Worm (Caenorhabditis elegans) whole organism, L1 larva: Measurements from ENCODE around the gene ham-3.
A peak's percentile ranks its signal among the peaks of the same experiment; 100 is the strongest.

ENCODE experiments used
- Y116A8C.19 ChIP-seq: sonication (generic microtip); optimal IDR thresholded peaks from 2 replicates; lab custom pipeline; 2016; ENCODE audit warnings: missing compliant biosample characterization, missing genetic modification characterization, borderline replicate concordance
- ceh-63 ChIP-seq: fragments of 200-800 bp; sonication (Bioruptor generic); optimal IDR thresholded peaks from 2 replicates; lab custom pipeline; 2018; ENCODE audit warnings: mild to moderate bottlenecking, missing genetic modification characterization, missing compliant biosample characterization
- ceh-8 ChIP-seq: fragments of 200-800 bp; sonication (Bioruptor generic); optimal IDR thresholded peaks from 2 replicates; lab custom pipeline; 2018; ENCODE audit warnings: mild to moderate bottlenecking, missing genetic modification characterization, moderate library complexity, missing compliant biosample characterization
- ceh-88 ChIP-seq: fragments of 200-800 bp; sonication (Bioruptor generic); IDR thresholded peaks from 2 replicates; pipeline ENCODE4 v1.3.6; 2022; ENCODE audit warnings: missing genetic modification characterization, missing compliant biosample characterization
- ces-1 ChIP-seq: fragments of 150-350 bp; optimal IDR thresholded peaks from 2 replicates; lab custom pipeline; 2014; ENCODE audit warnings: missing biosample characterization, missing genetic modification reagents, missing genetic modification characterization
- dpl-1 ChIP-seq, 3 experiments: fragments of 150-350 bp in 2 of 3; sonication (generic microtip) in 1 of 3; optimal IDR thresholded peaks; 2 replicates each; lab custom pipeline; 2014 to 2017; ENCODE audit warnings: missing biosample characterization in 3 of 3, missing genetic modification characterization in 3 of 3, missing genetic modification reagents in 3 of 3
- efl-1 ChIP-seq, 4 experiments: fragments of 150-350 bp; optimal IDR thresholded peaks in 3 of 4; peaks in 1 of 4; 1 replicate in 1 of 4; 2 replicates in 3 of 4; lab custom pipeline; 2014; ENCODE audit warnings: missing biosample characterization in 2 of 4, missing genetic modification characterization in 2 of 4, missing genetic modification reagents in 2 of 4
- efl-3 ChIP-seq: fragments of 200-800 bp; sonication (Bioruptor generic); optimal IDR thresholded peaks from 2 replicates; lab custom pipeline; 2018; ENCODE audit warnings: mild to moderate bottlenecking, missing genetic modification characterization, missing compliant biosample characterization
- elt-2 ChIP-seq: sonication (generic microtip); optimal IDR thresholded peaks from 2 replicates; lab custom pipeline; 2016; ENCODE audit warnings: missing genetic modification characterization, mild to moderate bottlenecking, inconsistent platforms, missing compliant biosample characterization, missing genetic modification reagents
- ets-5 ChIP-seq: fragments of 200-800 bp; sonication (Bioruptor generic); IDR thresholded peaks from 2 replicates; pipeline ENCODE4 v1.3.6; 2022; ENCODE audit warnings: missing genetic modification characterization, missing compliant biosample characterization
- grh-1 ChIP-seq: fragments of 200-800 bp; sonication (Bioruptor generic); IDR thresholded peaks from 2 replicates; pipeline ENCODE4 v1.3.6; 2022; ENCODE audit warnings: missing genetic modification reagents, missing genetic modification characterization, missing compliant biosample characterization
- hpl-2 ChIP-seq: fragments of 150-350 bp; optimal IDR thresholded peaks from 2 replicates; lab custom pipeline; 2014; ENCODE audit warnings: missing biosample characterization, missing genetic modification reagents, missing genetic modification characterization
- irx-1 ChIP-seq: sonication (generic microtip); optimal IDR thresholded peaks from 2 replicates; lab custom pipeline; 2016; ENCODE audit warnings: missing genetic modification characterization, missing compliant biosample characterization
- isw-1 ChIP-seq: fragments of 200-800 bp; sonication (Bioruptor generic); IDR thresholded peaks from 2 replicates; pipeline ENCODE4 v1.3.6; 2022; ENCODE audit warnings: missing genetic modification characterization, missing compliant biosample characterization
- lin-13 ChIP-seq: fragments of 150-350 bp; optimal IDR thresholded peaks from 2 replicates; lab custom pipeline; 2014; ENCODE audit warnings: missing biosample characterization, missing genetic modification reagents, missing genetic modification characterization
- lin-35 ChIP-seq, 2 experiments: fragments of 150-350 bp; optimal IDR thresholded peaks; 2 replicates each; lab custom pipeline; 2014; ENCODE audit warnings: missing biosample characterization in 2 of 2, missing genetic modification characterization in 2 of 2, missing genetic modification reagents in 2 of 2
- lir-3 ChIP-seq: sonication (generic microtip); optimal IDR thresholded peaks from 2 replicates; lab custom pipeline; 2016; ENCODE audit warnings: mild to moderate bottlenecking, missing genetic modification characterization, moderate library complexity, missing compliant biosample characterization; ENCODE audit not compliant: poor library complexity
- lsy-2 ChIP-seq, 2 experiments: fragments of 150-350 bp; optimal IDR thresholded peaks; 2 replicates each; lab custom pipeline; 2014; ENCODE audit warnings: missing biosample characterization in 2 of 2, missing genetic modification characterization in 2 of 2
- mdl-1 ChIP-seq, 2 experiments: fragments of 150-350 bp; optimal IDR thresholded peaks; 2 replicates each; lab custom pipeline; 2014 to 2017; ENCODE audit warnings: missing biosample characterization in 2 of 2, missing genetic modification characterization in 2 of 2, inconsistent platforms in 1 of 2
- mef-2 ChIP-seq: fragments of 150-350 bp; optimal IDR thresholded peaks from 2 replicates; lab custom pipeline; 2014; ENCODE audit warnings: missing biosample characterization, missing genetic modification characterization
- nhr-20 ChIP-seq: sonication (generic microtip); optimal IDR thresholded peaks from 2 replicates; lab custom pipeline; 2016; ENCODE audit warnings: mild to moderate bottlenecking, missing genetic modification characterization, missing compliant biosample characterization
- nhr-237 ChIP-seq: fragments of 150-350 bp; optimal IDR thresholded peaks from 2 replicates; lab custom pipeline; 2014; ENCODE audit warnings: missing biosample characterization, missing genetic modification characterization
- nhr-28 ChIP-seq: fragments of 150-350 bp; optimal IDR thresholded peaks from 2 replicates; lab custom pipeline; 2014; ENCODE audit warnings: missing biosample characterization, missing genetic modification characterization
- nhr-47 ChIP-seq: sonication (generic microtip); optimal IDR thresholded peaks from 2 replicates; lab custom pipeline; 2016; ENCODE audit warnings: mild to moderate bottlenecking, missing genetic modification characterization, moderate library complexity, missing compliant biosample characterization
- nhr-71 ChIP-seq: sonication (generic microtip); optimal IDR thresholded peaks from 2 replicates; lab custom pipeline; 2016; ENCODE audit warnings: mild to moderate bottlenecking, missing genetic modification characterization, moderate library complexity, missing compliant biosample characterization
- nhr-76 ChIP-seq: sonication (generic microtip); optimal IDR thresholded peaks from 2 replicates; lab custom pipeline; 2017; ENCODE audit warnings: missing biosample characterization, missing genetic modification characterization
- nhr-90 ChIP-seq: sonication (generic microtip); optimal IDR thresholded peaks from 2 replicates; lab custom pipeline; 2016; ENCODE audit warnings: mild to moderate bottlenecking, missing genetic modification characterization, missing compliant biosample characterization; ENCODE audit not compliant: poor library complexity
- pax-3 ChIP-seq: fragments of 200-800 bp; sonication (Bioruptor generic); optimal IDR thresholded peaks from 2 replicates; lab custom pipeline; 2018; ENCODE audit warnings: mild to moderate bottlenecking, missing genetic modification characterization, moderate library complexity, missing compliant biosample characterization
- pqm-1 ChIP-seq: sonication (generic microtip); optimal IDR thresholded peaks from 3 replicates; lab custom pipeline; 2017; ENCODE audit warnings: missing biosample characterization, missing genetic modification characterization
- snpc-4 ChIP-seq: fragments of 150-350 bp; optimal IDR thresholded peaks from 2 replicates; lab custom pipeline; 2014; ENCODE audit warnings: missing biosample characterization, missing genetic modification characterization
- snu-23 ChIP-seq: sonication (generic microtip); optimal IDR thresholded peaks from 2 replicates; lab custom pipeline; 2016; ENCODE audit warnings: missing genetic modification characterization, missing compliant biosample characterization
- sox-4 ChIP-seq: sonication (generic microtip); optimal IDR thresholded peaks from 2 replicates; lab custom pipeline; 2016; ENCODE audit warnings: missing genetic modification characterization, missing compliant biosample characterization
- sup-37 ChIP-seq: fragments of 200-800 bp; sonication (Bioruptor generic); optimal IDR thresholded peaks from 2 replicates; lab custom pipeline; 2018; ENCODE audit warnings: mild to moderate bottlenecking, missing genetic modification characterization, missing compliant biosample characterization
- unc-86 ChIP-seq: sonication (generic microtip); optimal IDR thresholded peaks from 2 replicates; lab custom pipeline; 2016; ENCODE audit warnings: missing genetic modification characterization, missing compliant biosample characterization
- unc-98 ChIP-seq: fragments of 200-800 bp; sonication (Bioruptor generic); IDR thresholded peaks from 2 replicates; pipeline ENCODE4 v1.3.6; 2022; ENCODE audit warnings: missing genetic modification characterization, missing compliant biosample characterization
- vab-15 ChIP-seq: sonication (generic microtip); optimal IDR thresholded peaks from 2 replicates; lab custom pipeline; 2017; ENCODE audit warnings: missing genotype, mild to moderate bottlenecking, missing genetic modification characterization, missing compliant biosample characterization
- xbp-1 ChIP-seq: sonication (generic microtip); optimal IDR thresholded peaks from 2 replicates; lab custom pipeline; 2016; ENCODE audit warnings: missing genetic modification characterization, missing compliant biosample characterization
- zip-4 ChIP-seq: fragments of 200-800 bp; sonication (Bioruptor generic); optimal IDR thresholded peaks from 2 replicates; lab custom pipeline; 2018; ENCODE audit warnings: mild to moderate bottlenecking, missing genetic modification characterization, moderate library complexity, missing compliant biosample characterization
- ztf-11 ChIP-seq, 2 experiments: sonication (generic microtip); optimal IDR thresholded peaks; 2 replicates each; lab custom pipeline; 2016 to 2017; ENCODE audit warnings: missing genetic modification characterization in 2 of 2, missing biosample characterization in 1 of 2, missing compliant biosample characterization in 1 of 2
- ztf-4 ChIP-seq: fragments of 150-350 bp; optimal IDR thresholded peaks from 2 replicates; lab custom pipeline; 2014; ENCODE audit warnings: missing biosample characterization, missing genetic modification characterization

The ham-3 gene

ce11 chrIII:10096525-10096972 is 24.0 kb upstream of the ham-3 start (continued):
- TF ChIP-seq nhr-237 (tag; lab: Kevin White, UChicago): peak; percentile 78
- TF ChIP-seq lsy-2 (tag; optimal IDR thresholded peaks at IDR 0.05; lab: Kevin White, UChicago): peak; percentile 90 to 94
- TF ChIP-seq ets-5 (GFP tag; lab: Robert Waterston, UW): no peak
- peak; percentile 73 to 76 (median 73) for TF ChIP-seq dpl-1 (GFP tag; optimal IDR thresholded peaks at IDR 0.05; lab: Kevin White, UChicago)
- TF ChIP-seq mdl-1 (tag; optimal IDR thresholded peaks at IDR 0.05; lab: Kevin White, UChicago): peak; percentile 88 to 97
- peak; percentile 60 for TF ChIP-seq grh-1 (GFP tag; lab: Robert Waterston, UW)
- TF ChIP-seq ces-1 (GFP tag; lab: Kevin White, UChicago): no peak
- peak; percentile 94 for TF ChIP-seq unc-86 (tag; lab: Kevin White, UChicago)
- peak; percentile 87 to 89 for TF ChIP-seq efl-1 (optimal IDR thresholded peaks at IDR 0.05; lab: Kevin White, UChicago)
- peak; percentile 64 to 98 for TF ChIP-seq efl-1 (GFP tag; optimal IDR thresholded peaks at IDR 0.05 in 1 of 2; lab: Kevin White, UChicago)
- peak; percentile 54 for TF ChIP-seq ztf-4 (tag; lab: Kevin White, UChicago)
- peak; percentile 94 for TF ChIP-seq nhr-47 (tag; lab: Kevin White, UChicago)
- peak; percentile 77 for TF ChIP-seq snpc-4 (tag; lab: Kevin White, UChicago)
- TF ChIP-seq nhr-90 (tag; lab: Kevin White, UChicago): peak; percentile 83
- peak; percentile 97 for TF ChIP-seq nhr-71 (tag; lab: Kevin White, UChicago)
- TF ChIP-seq sup-37 (GFP tag; lab: Kevin White, UChicago): no peak
- no peak for TF ChIP-seq Y116A8C.19 (tag; lab: Kevin White, UChicago)
- no peak for TF ChIP-seq efl-3 (GFP tag; lab: Kevin White, UChicago)
- peak; percentile 80 for TF ChIP-seq lir-3
- TF ChIP-seq pqm-1 (tag; lab: Kevin White, UChicago): no peak
- no peak for TF ChIP-seq nhr-76 (tag; lab: Kevin White, UChicago)
- peak; percentile 75 for TF ChIP-seq isw-1
- peak; percentile 80 for TF ChIP-seq xbp-1 (tag; lab: Kevin White, UChicago)
- no peak for TF ChIP-seq nhr-28 (tag; lab: Kevin White, UChicago)
- peak; percentile 85 for TF ChIP-seq lin-13 (GFP tag; lab: Kevin White, UChicago)
- TF ChIP-seq elt-2: peak; percentile 68
- TF ChIP-seq nhr-20 (tag; lab: Kevin White, UChicago): peak; percentile 92
- peak; percentile 24 for TF ChIP-seq zip-4 (GFP tag; lab: Kevin White, UChicago)
- peak; percentile 95 for TF ChIP-seq snu-23 (GFP tag; lab: Kevin White, UChicago)
- peak; percentile 80 for TF ChIP-seq lin-35 (GFP tag; optimal IDR thresholded peaks at IDR 0.05; lab: Kevin White, UChicago)
- TF ChIP-seq ceh-8: peak; percentile 86

- TF ChIP-seq sox-4 (tag; lab: Kevin White, UChicago): no peak
- TF ChIP-seq ceh-88: no peak
- TF ChIP-seq vab-15 (tag; lab: Kevin White, UChicago): no peak
- no peak for TF ChIP-seq irx-1
- TF ChIP-seq snu-23 (GFP tag; lab: Kevin White, UChicago): no peak
- TF ChIP-seq hpl-2 (GFP tag; lab: Kevin White, UChicago): no peak
- no peak for TF ChIP-seq lsy-2 (tag; optimal IDR thresholded peaks at IDR 0.05; lab: Kevin White, UChicago)
- no peak for TF ChIP-seq pax-3
Measured at ce11 chrIII:10097981-10098380, 22.6 kb upstream of the ham-3 start, which contains the start of gene spop-1. Gene spop-1 (minus strand): TSS chrIII:10098081.

ce11 chrIII:10101352-10101751 is 19.2 kb upstream of the ham-3 start, which contains the start of gene kel-10:
Gene kel-10 (minus strand): TSS chrIII:10101452.
- TF ChIP-seq ceh-63 (GFP tag; lab: Kevin White, UChicago) (no peak), ztf-11 (tag; optimal IDR thresholded peaks at IDR 0.05; lab: Kevin White, UChicago) (no peak), unc-98 (GFP tag; lab: Robert Waterston, UW) (no peak), mef-2 (no peak), ets-5 (GFP tag; lab: Robert Waterston, UW) (no peak), mdl-1 (tag; optimal IDR thresholded peaks at IDR 0.05; lab: Kevin White, UChicago) (no peak)
